Worm (Caenorhabditis elegans) whole organism, mixed stage, embryonic: Measurements from ENCODE around the gene F13A7.12.

Experiments
- M03D4.4 ChIP-seq: sonication (generic microtip); optimal IDR thresholded peaks from 2 replicates; lab custom pipeline; 2017; ENCODE audit warnings: mild to moderate bottlenecking, missing genetic modification characterization, missing compliant biosample characterization
- bed-3 ChIP-seq: fragments of 200-800 bp; sonication (Bioruptor generic); optimal IDR thresholded peaks from 3 replicates; lab custom pipeline; 2018; ENCODE audit warnings: mild to moderate bottlenecking, missing genetic modification characterization, moderate library complexity, missing compliant biosample characterization
- blmp-1 ChIP-seq: fragments of 150-350 bp; optimal IDR thresholded peaks from 2 replicates; lab custom pipeline; 2014; ENCODE audit warnings: missing biosample characterization, missing genetic modification characterization
- ceh-39 ChIP-seq: fragments of 150-350 bp; optimal IDR thresholded peaks from 2 replicates; lab custom pipeline; 2014; ENCODE audit warnings: missing biosample characterization, missing genetic modification characterization
- ceh-43 ChIP-seq: fragments of 200-800 bp; sonication (Bioruptor generic); optimal IDR thresholded peaks from 2 replicates; lab custom pipeline; 2018; ENCODE audit warnings: mild to moderate bottlenecking, missing genetic modification characterization, moderate library complexity, missing compliant biosample characterization
- ceh-83 ChIP-seq: fragments of 200-800 bp; sonication (Bioruptor generic); optimal IDR thresholded peaks from 2 replicates; lab custom pipeline; 2018; ENCODE audit warnings: mild to moderate bottlenecking, missing genetic modification characterization, missing compliant biosample characterization
- cnd-1 ChIP-seq: fragments of 200-800 bp; sonication (Bioruptor generic); optimal IDR thresholded peaks from 2 replicates; lab custom pipeline; 2018; ENCODE audit warnings: mild to moderate bottlenecking, missing genetic modification characterization, missing compliant biosample characterization
- drap-1 ChIP-seq: fragments of 200-800 bp; sonication (Bioruptor generic); optimal IDR thresholded peaks from 3 replicates; lab custom pipeline; 2018; ENCODE audit warnings: mild to moderate bottlenecking, missing genetic modification characterization, missing compliant biosample characterization
- elt-1 ChIP-seq: sonication (generic microtip); optimal IDR thresholded peaks from 2 replicates; lab custom pipeline; 2017; ENCODE audit warnings: missing genetic modification characterization, mild to moderate bottlenecking, missing compliant biosample characterization, antibody characterized with exemption, moderate library complexity, borderline replicate concordance; ENCODE audit not compliant: insufficient read depth
- elt-3 ChIP-seq: fragments of 150-350 bp; optimal IDR thresholded peaks from 2 replicates; lab custom pipeline; 2014; ENCODE audit warnings: missing biosample characterization, missing genetic modification characterization
- flh-1 ChIP-seq: fragments of 200-800 bp; sonication (Bioruptor generic); optimal IDR thresholded peaks from 2 replicates; lab custom pipeline; 2018; ENCODE audit warnings: mild to moderate bottlenecking, missing genetic modification characterization, moderate library complexity, missing compliant biosample characterization
- ham-2 ChIP-seq: fragments of 200-800 bp; sonication (Bioruptor generic); optimal IDR thresholded peaks from 2 replicates; lab custom pipeline; 2018; ENCODE audit warnings: mild to moderate bottlenecking, missing genetic modification characterization, missing compliant biosample characterization
- lin-32 ChIP-seq: fragments of 200-800 bp; sonication (Bioruptor generic); optimal IDR thresholded peaks from 2 replicates; lab custom pipeline; 2018; ENCODE audit warnings: mild to moderate bottlenecking, missing genetic modification characterization, missing compliant biosample characterization
- lsy-2 ChIP-seq: fragments of 150-350 bp; optimal IDR thresholded peaks from 2 replicates; lab custom pipeline; 2014; ENCODE audit warnings: missing biosample characterization, missing genetic modification characterization
- mab-5 ChIP-seq: fragments of 150-350 bp; optimal IDR thresholded peaks from 2 replicates; lab custom pipeline; 2014; ENCODE audit warnings: missing biosample characterization, missing genetic modification characterization
- mep-1 ChIP-seq: fragments of 150-350 bp; optimal IDR thresholded peaks from 2 replicates; lab custom pipeline; 2017; ENCODE audit warnings: missing biosample characterization, missing genetic modification reagents, missing genetic modification characterization, inconsistent platforms
- nhr-2 ChIP-seq: fragments of 150-350 bp; optimal IDR thresholded peaks from 2 replicates; lab custom pipeline; 2014; ENCODE audit warnings: missing biosample characterization, missing genetic modification characterization
- nhr-237 ChIP-seq: fragments of 150-350 bp; optimal IDR thresholded peaks from 2 replicates; lab custom pipeline; 2014; ENCODE audit warnings: missing biosample characterization, missing genetic modification characterization
- nhr-28 ChIP-seq: fragments of 150-350 bp; optimal IDR thresholded peaks from 2 replicates; lab custom pipeline; 2014; ENCODE audit warnings: missing biosample characterization, missing genetic modification characterization
- nhr-76 ChIP-seq: sonication (generic microtip); optimal IDR thresholded peaks from 2 replicates; lab custom pipeline; 2017; ENCODE audit warnings: missing biosample characterization, missing genetic modification characterization
- pha-4 ChIP-seq: fragments of 150-350 bp; optimal IDR thresholded peaks from 2 replicates; lab custom pipeline; 2018; ENCODE audit warnings: missing biosample characterization, missing genetic modification reagents, missing genetic modification characterization
- sem-2 ChIP-seq: fragments of 200-800 bp; sonication (Bioruptor generic); optimal IDR thresholded peaks from 2 replicates; lab custom pipeline; 2018; ENCODE audit warnings: mild to moderate bottlenecking, missing genetic modification characterization, missing compliant biosample characterization
- snpc-4 ChIP-seq: fragments of 150-350 bp; optimal IDR thresholded peaks from 2 replicates; lab custom pipeline; 2014; ENCODE audit warnings: missing biosample characterization, missing genetic modification characterization
- sptf-1 ChIP-seq: sonication (generic microtip); optimal IDR thresholded peaks from 2 replicates; lab custom pipeline; 2017; ENCODE audit warnings: mild to moderate bottlenecking, missing genetic modification characterization, moderate library complexity, missing compliant biosample characterization
- tbx-8 ChIP-seq: fragments of 200-800 bp; sonication (Bioruptor generic); optimal IDR thresholded peaks from 2 replicates; lab custom pipeline; 2018; ENCODE audit warnings: mild to moderate bottlenecking, missing genetic modification characterization, moderate library complexity, missing compliant biosample characterization
- unc-120 ChIP-seq: sonication (generic microtip); optimal IDR thresholded peaks from 2 replicates; lab custom pipeline; 2017; ENCODE audit warnings: missing genetic modification characterization, missing compliant biosample characterization; ENCODE audit not compliant: poor library complexity, severe bottlenecking
- unc-39 ChIP-seq: fragments of 150-350 bp; optimal IDR thresholded peaks from 2 replicates; lab custom pipeline; 2014; ENCODE audit warnings: missing biosample characterization, missing genetic modification characterization
- unc-62 ChIP-seq: fragments of 150-350 bp; optimal IDR thresholded peaks from 2 replicates; lab custom pipeline; 2014; ENCODE audit warnings: missing biosample characterization, missing genetic modification reagents, missing genetic modification characterization
- zip-8 ChIP-seq: fragments of 150-350 bp; optimal IDR thresholded peaks from 2 replicates; lab custom pipeline; 2014; ENCODE audit warnings: missing biosample characterization, missing genetic modification characterization

The F13A7.12 gene

DNA sequence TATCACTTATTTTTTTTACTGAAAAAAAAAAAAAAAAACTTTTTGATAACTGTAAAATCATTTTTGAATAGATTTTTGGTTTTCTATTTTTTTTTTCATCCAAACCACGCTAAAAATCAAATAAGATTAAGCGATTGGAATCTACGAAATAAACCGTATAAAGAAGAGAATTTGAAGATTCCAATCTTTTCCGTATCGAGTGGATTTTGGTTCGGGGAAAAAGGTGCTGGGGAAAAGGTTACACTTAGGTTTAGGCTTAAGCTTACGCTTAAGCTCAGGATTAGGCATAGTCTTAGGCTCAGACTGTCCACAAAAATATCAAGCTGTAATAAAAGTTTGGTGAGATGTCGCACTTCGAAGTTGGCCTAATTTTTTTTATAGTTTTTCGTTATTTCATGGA lies at the start of gene F13A7.12:
Gene F13A7.12 (plus strand): TSS at position 301 of the 400 bp plus-strand sequence.
- TF ChIP-seq lin-32 (GFP tag; lab: Kevin White, UChicago) (no peak), ceh-43 (GFP tag; lab: Kevin White, UChicago) (no peak), M03D4.4 (tag; lab: Kevin White, UChicago) (no peak), unc-39 (tag; lab: Kevin White, UChicago) (no peak), nhr-2 (tag; lab: Kevin White, UChicago) (no peak), ceh-83 (GFP tag; lab: Kevin White, UChicago) (no peak), tbx-8 (GFP tag; lab: Kevin White, UChicago) (no peak)

DNA sequence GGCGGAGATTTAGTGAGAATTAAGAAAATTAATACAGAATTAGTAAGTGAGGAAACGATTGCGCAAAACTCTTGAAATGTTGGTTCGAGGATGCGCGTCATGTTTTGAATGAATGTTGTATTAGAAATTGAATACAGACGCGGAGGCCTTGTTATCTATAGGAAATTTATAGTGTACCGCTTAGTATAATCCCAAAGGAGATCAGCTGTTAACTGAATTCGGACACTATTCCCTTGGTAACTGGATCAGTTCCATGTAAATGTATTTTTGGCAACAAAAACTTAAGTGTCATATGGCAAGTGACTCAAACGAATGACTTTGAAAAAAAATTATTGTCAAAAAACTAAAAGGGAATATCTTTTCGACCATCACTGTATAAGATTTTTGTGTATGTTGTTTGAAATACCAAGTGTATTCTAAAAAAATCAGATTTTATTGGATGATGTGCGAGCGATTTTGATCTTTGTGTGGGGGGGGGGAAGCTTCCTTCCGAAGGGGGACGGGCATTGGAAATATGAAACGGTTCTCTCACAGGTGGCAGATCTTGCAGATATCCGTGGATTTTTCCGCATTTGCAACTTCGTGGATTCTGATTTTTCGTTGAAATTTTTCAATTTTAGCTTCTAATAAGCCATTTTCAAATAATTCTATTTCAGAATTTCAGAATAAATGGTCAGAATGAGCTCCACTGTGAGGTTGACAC lies 49.3 kb upstream of the F13A7.12 start, which contains the start of the genes W08G11.5 and W08G11.1:
Gene W08G11.5 (minus strand): TSS at position 101 of the 703 bp plus-strand sequence.
Gene W08G11.1 (plus strand): TSS at position 653 of the 703 bp plus-strand sequence.
- TF ChIP-seq nhr-237 (tag; lab: Kevin White, UChicago) (no peak), sem-2 (GFP tag; lab: Kevin White, UChicago) (no peak), snpc-4 (tag; lab: Kevin White, UChicago) (no peak), zip-8 (no peak), drap-1 (GFP tag; lab: Kevin White, UChicago) (no peak), unc-39 (tag; lab: Kevin White, UChicago) (no peak), unc-62 (GFP tag; lab: Kevin White, UChicago) (no peak), ham-2 (GFP tag; lab: Kevin White, UChicago) (no peak), ceh-39 (tag; lab: Kevin White, UChicago) (no peak), nhr-2 (tag; lab: Kevin White, UChicago) (no peak), mab-5 (no peak), nhr-76 (tag; lab: Kevin White, UChicago) (no peak), cnd-1 (no peak), bed-3 (GFP tag; lab: Kevin White, UChicago) (no peak), elt-1 (tag; lab: Kevin White, UChicago) (no peak), flh-1 (GFP tag; lab: Kevin White, UChicago) (no peak), pha-4 (tag; lab: Kevin White, UChicago) (no peak), nhr-28 (tag; lab: Kevin White, UChicago) (no peak), mep-1 (tag; lab: Kevin White, UChicago) (no peak), ceh-83 (GFP tag; lab: Kevin White, UChicago) (no peak)

DNA sequence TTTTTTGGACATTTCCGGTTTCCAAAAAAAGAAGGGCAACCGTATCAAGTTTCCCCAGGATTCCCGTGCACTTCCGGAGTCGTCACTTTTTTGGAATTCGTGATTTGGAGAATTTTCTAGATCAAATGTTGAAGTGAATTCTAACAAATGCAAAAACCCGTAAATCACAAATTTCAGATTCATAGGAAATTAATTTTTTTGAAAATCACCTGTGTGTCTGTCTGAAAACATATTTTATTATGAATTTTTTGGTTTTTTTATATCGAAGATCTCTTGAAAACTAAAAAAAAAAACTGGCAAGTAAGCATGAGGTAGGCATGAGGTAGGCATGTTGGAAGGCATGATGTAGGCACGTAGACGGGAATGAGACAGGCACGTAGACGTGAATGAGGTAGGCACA lies 45.8 kb upstream of the F13A7.12 start:
- TF ChIP-seq lin-32 (GFP tag; lab: Kevin White, UChicago) (no peak), drap-1 (GFP tag; lab: Kevin White, UChicago) (no peak), lsy-2 (tag; lab: Kevin White, UChicago) (no peak), sem-2 (GFP tag; lab: Kevin White, UChicago) (no peak), mep-1 (tag; lab: Kevin White, UChicago) (no peak), pha-4 (tag; lab: Kevin White, UChicago) (no peak), elt-3 (tag; lab: Kevin White, UChicago) (no peak), blmp-1 (tag; lab: Kevin White, UChicago) (no peak), cnd-1 (no peak), nhr-76 (tag; lab: Kevin White, UChicago) (no peak), ceh-43 (GFP tag; lab: Kevin White, UChicago) (no peak)

DNA sequence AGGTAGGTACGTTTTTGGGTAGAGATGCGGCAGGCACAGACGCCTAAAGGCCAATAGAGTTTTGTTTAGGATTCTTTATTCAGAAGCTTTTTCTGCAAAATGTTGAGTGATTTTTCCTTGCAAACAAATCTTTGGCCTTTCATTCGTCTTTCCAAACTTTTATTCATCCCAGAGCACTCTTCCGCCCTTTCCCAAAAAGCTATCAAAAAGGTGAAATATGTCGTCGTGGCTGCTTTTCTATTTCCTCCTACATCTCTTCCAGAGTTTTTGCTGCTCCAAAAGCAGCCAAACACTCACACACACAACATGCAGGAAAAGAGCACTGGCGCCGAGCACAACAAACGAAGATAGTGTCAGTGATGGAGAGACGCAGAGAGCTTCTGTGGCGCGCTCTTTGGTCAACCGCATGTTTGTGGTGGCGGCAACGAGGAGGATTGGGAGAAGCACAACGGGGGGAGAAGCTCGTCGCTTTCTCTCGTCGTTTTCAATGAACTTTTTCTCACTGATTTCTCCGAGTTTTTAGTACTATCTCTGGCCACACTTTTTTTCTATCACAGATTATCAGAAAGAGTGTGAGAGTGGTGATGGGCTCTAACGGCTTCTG lies 45.0 kb upstream of the F13A7.12 start:
- peak; percentile 0 for TF ChIP-seq mep-1 (tag; lab: Kevin White, UChicago)
- TF ChIP-seq lin-32 (GFP tag; lab: Kevin White, UChicago): no peak
- peak; percentile 33 for TF ChIP-seq drap-1 (GFP tag; lab: Kevin White, UChicago)
- TF ChIP-seq unc-120 (tag; lab: Kevin White, UChicago): peak; percentile 77
- TF ChIP-seq, all 35 proteins: peak for 3

DNA sequence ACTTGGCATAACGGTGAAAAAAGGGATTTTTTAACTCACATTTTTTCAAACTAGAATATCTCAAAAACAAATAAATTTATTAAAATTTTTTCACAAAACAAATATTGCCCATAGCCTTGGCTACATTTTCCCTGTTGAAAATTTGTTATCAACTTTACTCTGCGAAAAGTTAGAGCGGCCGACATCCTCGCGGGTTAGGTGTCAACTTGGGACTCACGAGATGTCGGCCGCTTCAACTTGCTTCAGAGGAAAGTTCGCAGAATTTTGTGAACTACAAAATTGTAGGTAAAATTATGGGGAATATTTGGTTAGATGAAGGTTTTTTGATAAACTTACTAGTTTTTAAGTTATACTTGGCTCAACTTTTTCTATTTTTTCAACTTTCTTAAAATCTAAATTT lies 44.1 kb upstream of the F13A7.12 start:
- TF ChIP-seq sptf-1 (tag; lab: Kevin White, UChicago) (no peak), M03D4.4 (tag; lab: Kevin White, UChicago) (no peak), tbx-8 (GFP tag; lab: Kevin White, UChicago) (no peak)
